Worm (Caenorhabditis elegans): ENCODE results near the gene scvp-1.

- no peak for TF ChIP-seq ama-1 (optimal IDR thresholded peaks at IDR 0.05)
- no peak for TF ChIP-seq ceh-13 (GFP tag; optimal IDR thresholded peaks at IDR 0.05)
- TF ChIP-seq tbx-11 (GFP tag; IDR thresholded peaks at IDR 0.05) = no peak
- no peak for TF ChIP-seq flt-1 (GFP tag; IDR thresholded peaks at IDR 0.05)
- no peak for TF ChIP-seq hnd-1 (tag; optimal IDR thresholded peaks at IDR 0.05)
- TF ChIP-seq hmbx-1 (tag; optimal IDR thresholded peaks at IDR 0.05) = no peak
- TF ChIP-seq tra-4 (tag; optimal IDR thresholded peaks at IDR 0.05) = no peak
- TF ChIP-seq B0310.2 (tag; optimal IDR thresholded peaks at IDR 0.05) = no peak
- no peak for TF ChIP-seq aly-1 (tag; optimal IDR thresholded peaks at IDR 0.05)
- no peak for TF ChIP-seq F13C5.2 (tag; optimal IDR thresholded peaks at IDR 0.05)
Measured at ce11 chrV:10898629-10899028, 32.5 kb downstream of the scvp-1 start.

Measured in whole organism, early embryonic.